Worm (Caenorhabditis elegans): ENCODE data around the gene paa-1.

The paa-1 gene

DNA sequence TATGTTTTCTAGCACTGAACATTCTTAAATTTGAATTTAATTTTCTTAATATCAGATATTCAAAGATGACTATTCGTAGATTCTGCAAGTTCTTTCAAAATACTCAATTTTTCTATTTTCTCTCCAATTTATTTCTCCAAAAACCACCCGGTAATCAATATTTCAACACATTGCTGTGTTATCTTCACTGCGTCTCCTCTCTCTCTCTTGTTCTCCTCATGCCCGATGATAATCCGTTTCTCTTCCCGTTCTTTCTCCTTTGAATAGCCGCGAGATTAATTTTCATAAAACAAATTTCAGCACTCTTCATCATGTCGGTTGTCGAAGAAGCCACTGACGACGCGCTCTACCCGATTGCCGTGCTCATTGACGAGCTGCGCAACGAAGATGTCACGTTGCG lies at the start of gene paa-1:
Gene paa-1 (plus strand): TSS at position 301 of the 400 bp plus-strand sequence.
- no peak for TF ChIP-seq unc-62 (GFP tag; optimal IDR thresholded peaks at IDR 0.05)

DNA sequence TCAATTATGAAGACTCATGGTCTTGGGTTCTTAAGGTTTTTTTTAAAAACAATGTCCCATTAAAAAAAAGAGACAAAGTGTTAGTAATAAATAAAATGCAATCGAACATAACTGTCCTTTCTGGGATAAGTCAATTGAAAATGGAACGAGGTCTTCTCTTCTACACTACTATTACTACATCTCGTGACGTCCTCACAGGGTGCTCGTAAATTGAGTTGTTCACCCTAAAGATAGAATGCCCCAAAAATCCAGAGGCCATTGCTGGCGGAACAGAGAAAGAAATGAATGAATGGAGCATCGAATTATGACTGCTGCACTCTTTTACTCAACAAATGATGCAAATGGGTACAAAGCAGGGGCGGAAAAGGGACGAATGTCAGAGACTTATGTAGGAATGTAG lies 48.1 kb upstream of the paa-1 start:
- TF ChIP-seq unc-62 (GFP tag; optimal IDR thresholded peaks at IDR 0.05) = no peak

DNA sequence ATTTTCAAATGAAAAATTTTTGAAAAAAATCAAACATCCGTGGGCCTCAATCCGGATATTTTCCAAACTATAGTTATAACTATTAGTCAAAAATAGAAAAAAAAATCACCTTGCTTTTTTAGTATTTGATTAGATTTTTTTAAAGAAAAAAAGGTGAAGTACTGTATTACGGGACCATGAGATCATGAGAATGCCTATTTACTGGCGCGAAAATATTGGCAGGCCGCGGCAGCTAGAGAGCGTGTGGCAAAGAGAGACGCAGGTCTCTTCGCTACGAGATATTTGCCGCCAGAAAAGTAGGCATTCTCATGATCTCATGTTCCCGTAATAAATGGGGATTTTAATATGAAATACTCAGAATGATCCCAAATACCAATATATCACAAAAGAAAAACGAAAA lies 45.5 kb upstream of the paa-1 start:
- TF ChIP-seq unc-62 (GFP tag; optimal IDR thresholded peaks at IDR 0.05) = no peak

DNA sequence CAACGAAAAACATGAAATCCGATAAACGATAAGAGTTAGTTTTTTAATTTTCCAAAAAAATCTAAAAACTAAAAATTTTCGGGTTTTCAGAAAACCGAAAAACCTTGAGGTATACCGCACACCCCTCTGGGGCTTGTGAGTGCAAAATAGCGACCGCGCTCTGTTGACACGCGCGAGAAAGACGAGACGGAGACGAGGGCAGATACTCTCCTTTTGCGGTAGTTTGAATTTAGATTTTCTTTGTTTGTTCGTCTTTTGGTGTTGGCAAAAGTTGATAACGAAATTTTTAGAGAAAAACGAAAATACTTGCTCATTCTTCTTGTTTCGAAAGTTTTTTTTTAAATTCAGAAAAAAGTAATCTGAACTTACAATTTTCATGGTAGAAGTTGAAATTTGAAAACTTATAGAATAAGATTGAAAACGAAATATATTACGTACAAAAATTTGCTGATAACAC lies 44.9 kb upstream of the paa-1 start, which contains the start of the genes W03A5.2 and Y32H12A.8:
Gene W03A5.2 (plus strand): TSS at position 407 of the 457 bp plus-strand sequence.
Gene Y32H12A.8 (minus strand): TSS at position 410 of the 457 bp plus-strand sequence.
- TF ChIP-seq unc-62 (GFP tag; optimal IDR thresholded peaks at IDR 0.05) = no peak

DNA sequence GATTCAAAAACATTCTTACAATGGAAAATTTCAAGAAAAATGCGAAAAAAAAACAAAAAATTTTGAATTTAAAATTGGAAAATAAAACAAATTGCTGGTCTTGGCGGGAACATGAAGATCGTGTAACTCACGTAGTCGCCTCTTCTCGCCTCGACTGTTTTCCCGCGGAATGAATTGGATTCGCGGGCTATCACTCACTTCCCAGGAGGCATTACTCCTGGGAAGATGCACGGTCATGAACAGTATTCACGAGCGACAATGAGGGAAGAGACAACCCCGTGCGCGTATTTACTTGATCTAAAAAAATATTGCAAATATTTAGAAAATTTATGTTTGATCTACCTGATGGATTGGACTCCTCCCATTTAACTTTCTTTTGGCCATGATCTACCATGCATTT lies 44.2 kb upstream of the paa-1 start:
- TF ChIP-seq unc-62 (GFP tag; optimal IDR thresholded peaks at IDR 0.05) = no peak

DNA sequence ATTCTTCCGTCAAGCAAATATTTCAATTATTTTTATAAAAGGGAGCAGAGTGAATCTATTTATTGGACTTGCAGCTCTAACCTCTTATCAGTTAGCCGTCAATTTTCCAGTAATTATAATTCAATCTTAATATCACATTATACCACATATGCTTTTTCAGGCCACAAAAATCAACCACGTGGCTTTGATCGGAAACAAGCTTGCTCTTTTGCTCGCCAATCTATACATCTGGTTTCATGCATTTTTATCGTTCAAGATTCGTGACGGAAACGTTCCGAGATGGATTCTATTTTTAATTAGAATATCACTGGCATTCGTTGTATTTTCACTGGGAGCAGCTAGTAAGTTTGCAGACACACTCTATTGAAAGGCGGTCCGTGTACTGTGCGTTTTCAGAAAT lies 43.5 kb upstream of the paa-1 start:
- no peak for TF ChIP-seq unc-62 (GFP tag; optimal IDR thresholded peaks at IDR 0.05)

DNA sequence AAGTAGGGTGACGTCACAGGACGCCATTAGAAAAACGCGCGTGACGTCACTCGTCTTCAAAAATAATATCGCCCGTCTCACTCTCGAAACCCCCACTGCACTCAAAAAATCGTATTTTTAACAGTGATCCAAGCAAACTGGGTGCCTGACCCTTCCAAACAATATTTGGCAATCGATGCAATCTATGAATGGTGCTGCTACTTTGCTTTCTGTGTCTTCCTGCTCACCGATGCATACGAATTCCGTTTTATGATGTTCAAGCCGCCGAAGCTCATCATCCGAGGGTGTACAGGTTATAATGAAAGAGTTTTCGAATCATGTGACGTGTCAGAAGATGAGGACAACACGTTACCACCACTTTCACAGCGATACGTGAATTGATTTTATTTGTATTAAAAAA lies 42.9 kb upstream of the paa-1 start, which contains the start of gene W03A5.1:
Gene W03A5.1 (plus strand): TSS at position 301 of the 400 bp plus-strand sequence.
- TF ChIP-seq unc-62 (GFP tag; optimal IDR thresholded peaks at IDR 0.05) = no peak

DNA sequence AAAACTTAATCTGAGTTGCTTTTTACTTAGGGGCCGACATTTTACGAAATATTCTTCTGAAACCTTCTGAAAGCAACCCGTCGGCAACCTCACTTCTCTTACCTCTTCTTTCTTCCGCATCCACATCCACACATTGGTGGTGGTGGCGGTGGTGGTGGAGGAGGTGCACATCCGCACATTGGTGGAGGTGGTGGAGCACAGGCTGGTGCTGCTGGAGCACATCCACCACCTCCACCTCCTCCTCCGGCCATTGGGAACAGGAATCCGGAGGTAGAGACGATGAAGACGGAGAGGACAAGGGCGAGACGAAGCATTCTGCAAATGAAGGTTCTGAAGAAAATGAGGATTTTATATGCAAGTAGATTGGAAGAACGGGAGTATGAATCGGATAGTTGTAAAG lies 36.9 kb upstream of the paa-1 start, which contains the start of gene grl-22:
Gene grl-22 (minus strand): TSS at position 332 of the 400 bp plus-strand sequence.
- no peak for TF ChIP-seq unc-62 (GFP tag; optimal IDR thresholded peaks at IDR 0.05)

DNA sequence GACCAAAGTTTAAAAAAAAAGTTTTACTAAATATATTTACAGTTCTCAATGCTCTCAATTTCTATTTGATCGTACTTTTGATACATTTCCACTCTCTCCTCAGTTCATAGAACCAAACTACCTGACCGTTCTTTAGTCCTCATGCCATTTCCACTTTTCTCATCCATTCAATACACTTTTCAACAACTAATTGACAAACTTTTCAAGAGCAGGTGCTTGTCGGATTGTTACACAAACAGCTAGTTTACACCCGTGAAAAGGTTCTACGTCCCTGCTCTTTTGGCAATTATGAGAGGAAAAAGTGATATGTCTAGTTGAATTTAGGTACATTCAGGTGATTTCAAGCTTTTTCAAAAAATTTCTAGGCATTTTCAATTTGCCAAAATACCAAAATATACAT lies 32.6 kb upstream of the paa-1 start:
- TF ChIP-seq unc-62 (GFP tag; optimal IDR thresholded peaks at IDR 0.05) = no peak

DNA sequence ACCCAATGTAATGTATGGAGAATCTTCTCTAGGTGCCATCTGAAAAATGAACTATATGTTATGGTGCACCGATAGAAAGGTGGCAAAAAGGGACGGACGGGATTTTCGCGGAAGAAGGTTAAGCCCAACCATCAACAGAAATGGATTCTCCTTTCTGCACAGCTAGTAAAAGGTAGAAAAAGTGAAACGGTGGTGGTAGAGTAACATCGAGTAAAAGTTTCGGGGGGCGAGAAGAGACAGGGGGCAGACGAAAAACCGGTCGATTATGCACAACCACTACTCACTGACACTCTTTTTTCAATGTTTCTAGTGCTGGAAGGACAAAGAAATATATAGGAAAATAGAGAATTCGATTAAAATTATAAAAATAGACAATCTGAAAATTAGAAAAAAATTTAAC lies 31.0 kb upstream of the paa-1 start:
- TF ChIP-seq unc-62 (GFP tag; optimal IDR thresholded peaks at IDR 0.05) = no peak

DNA sequence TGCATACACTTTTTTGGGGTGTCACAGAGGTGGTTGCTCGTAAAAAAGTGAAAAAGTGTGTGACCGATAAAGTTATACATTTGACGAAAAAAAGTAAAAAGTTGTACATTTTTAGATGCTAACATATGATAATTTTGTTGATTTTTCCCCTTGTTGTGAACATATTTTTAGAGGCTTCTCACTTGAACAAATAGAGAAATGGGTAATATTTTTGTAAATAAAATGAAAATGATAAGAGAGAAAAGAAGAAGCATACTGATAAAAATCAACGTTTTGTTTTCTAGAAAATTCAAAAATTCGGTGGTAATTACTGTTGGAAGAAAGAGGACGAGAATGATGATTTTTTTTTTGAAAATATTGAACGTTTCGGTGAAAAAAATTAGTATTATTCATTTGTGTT lies 30.3 kb upstream of the paa-1 start:
- no peak for TF ChIP-seq unc-62 (GFP tag; optimal IDR thresholded peaks at IDR 0.05)

DNA sequence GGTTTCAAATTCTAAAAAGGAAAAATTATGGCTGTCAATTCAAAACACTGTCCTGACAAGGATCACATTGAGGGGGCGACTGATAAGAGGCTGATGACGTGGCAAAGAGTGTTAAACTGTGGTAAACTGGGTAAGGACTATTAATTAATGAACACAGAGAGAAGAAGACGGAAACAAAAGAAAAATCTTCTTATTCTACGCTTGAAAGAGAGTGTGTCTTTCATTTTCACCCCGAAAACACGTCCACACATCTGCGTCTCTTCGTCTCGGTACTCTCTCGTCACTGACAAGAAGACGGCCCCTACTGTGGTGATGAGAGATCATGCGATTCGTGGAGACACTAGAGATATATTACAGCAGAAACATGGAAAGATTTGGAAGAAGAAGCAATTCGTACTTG lies 29.1 kb upstream of the paa-1 start:
- TF ChIP-seq unc-62 (GFP tag; optimal IDR thresholded peaks at IDR 0.05) = no peak

DNA sequence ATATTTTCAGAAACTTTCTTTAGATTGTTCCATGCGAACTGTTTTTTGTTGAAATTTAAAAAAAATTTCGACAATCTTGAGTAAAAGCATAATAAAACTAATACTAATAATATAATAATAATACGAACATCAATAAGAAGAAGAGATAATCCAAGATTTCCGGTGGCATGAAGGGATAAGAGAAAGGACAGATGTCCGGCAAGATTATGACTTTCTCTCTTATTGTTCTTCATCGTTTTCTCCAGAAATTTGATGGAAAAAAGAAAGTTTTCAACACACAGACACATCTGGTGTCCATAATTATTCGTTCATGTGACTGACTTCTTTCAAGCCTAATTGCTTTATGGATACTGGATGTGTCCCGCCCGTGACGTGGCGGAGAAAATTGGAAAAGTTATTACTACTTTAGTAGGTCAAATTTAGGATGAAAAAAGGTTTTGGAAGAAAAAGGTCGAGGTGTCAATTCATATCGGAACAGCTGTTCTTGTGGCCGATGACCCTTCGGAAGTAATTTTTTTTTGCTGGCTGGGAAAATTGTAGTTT lies 27.9 kb upstream of the paa-1 start:
- TF ChIP-seq unc-62 (GFP tag; optimal IDR thresholded peaks at IDR 0.05) = no peak

DNA sequence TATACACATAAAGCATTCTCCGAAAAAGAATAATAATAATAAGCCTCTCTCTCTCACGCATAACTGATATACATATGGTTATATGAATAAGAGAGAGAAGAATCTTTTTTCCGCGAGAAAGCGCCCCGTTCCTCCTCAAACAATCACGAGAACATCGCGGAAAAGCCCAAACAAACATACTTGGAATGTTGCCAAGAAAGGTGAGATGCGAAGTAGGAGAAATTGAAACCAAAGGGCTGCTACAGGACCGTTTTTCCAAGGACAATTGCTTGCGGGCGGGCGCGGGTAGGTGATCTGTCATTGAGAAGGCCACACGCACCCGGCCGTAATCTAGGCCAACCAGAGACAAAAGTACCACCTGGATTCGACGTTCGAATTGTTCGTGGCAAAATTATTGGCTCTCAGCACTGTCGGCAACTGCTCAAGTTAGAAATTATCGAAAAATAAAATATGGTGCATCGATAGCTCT lies 26.8 kb upstream of the paa-1 start, which contains the start of gene dnj-24:
Gene dnj-24 (minus strand): TSS at position 419 of the 469 bp plus-strand sequence.
- TF ChIP-seq unc-62 (GFP tag; optimal IDR thresholded peaks at IDR 0.05) = no peak

DNA sequence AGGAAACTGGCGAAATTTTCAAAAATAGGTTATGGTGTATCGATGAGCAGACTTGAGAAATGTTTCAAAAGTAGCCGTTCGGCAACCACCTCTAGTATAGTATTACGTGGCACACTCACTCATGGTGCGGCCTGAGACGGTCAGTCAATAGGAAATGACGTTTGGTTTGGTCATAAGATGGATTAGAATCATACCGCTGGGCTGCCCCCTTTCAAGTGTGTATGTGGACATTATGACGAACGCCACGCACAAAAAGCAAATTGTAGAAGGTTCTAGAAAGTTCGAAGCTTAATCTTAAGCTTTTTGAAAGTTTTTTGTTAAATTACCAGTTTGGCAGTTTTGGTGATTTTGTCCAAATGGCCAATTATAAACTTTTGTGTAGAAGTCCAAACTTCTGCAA lies 26.2 kb upstream of the paa-1 start:
- TF ChIP-seq unc-62 (GFP tag; optimal IDR thresholded peaks at IDR 0.05) = no peak

DNA sequence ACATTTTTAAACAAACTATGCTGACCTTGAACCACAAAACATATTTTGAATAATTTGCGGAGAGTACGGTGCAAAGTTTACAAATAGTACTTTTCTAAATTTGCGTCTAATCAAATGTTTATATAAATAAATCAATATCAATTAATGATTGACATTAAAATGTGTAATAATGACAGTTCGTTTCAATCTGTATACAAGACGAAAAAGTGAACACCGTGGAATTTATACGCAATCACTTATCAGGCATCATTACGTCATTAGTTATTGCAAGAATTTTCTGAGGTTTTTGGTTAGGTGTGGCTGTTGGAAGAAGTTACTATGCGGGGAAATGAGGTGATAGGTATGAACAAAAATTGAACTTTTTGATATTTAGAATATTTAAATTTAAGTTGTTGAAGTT lies 23.4 kb upstream of the paa-1 start:
- TF ChIP-seq unc-62 (GFP tag; optimal IDR thresholded peaks at IDR 0.05) = no peak

DNA sequence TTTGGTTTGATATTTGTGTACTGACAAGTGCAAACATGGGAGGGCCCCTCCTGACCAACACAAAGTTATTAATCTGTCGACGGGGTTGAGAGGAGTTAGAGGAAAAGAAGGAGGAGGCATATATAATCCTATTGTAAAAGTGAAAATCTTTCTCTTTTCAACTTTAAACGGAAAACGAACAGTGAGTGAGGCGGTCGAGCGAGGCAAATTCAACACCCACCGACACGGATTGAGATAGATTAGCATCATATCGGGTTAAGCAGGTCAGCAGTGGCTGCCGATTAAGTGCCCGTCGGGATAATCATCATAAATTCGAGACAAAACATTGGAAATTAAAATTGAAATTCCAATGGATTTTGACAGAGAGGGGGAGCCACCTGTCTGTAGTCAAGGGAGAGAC lies 14.2 kb upstream of the paa-1 start:
- no peak for TF ChIP-seq unc-62 (GFP tag; optimal IDR thresholded peaks at IDR 0.05)

DNA sequence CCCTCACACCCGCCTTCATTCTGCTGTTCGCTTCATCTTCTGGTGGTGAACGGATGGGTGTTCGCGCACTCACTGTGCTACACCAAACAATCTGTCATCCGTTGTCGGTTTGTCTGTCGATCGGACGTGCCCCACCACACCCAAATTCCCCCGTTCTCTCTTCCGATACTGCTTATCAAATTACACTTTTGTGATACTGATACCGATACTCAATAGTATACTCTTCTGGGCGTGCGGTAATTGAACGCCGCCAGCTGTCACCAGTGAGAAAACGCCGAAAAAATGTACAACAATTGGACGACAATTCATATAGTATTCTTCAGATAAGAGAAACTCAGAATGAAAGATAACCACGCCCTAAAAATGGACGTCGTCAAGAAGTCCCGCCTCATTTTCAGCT lies 12.5 kb upstream of the paa-1 start:
- no peak for TF ChIP-seq unc-62 (GFP tag; optimal IDR thresholded peaks at IDR 0.05)

Measured in whole organism, dauer.